Fruit fly (Drosophila melanogaster): ENCODE measurements around the gene Ada.

Ada gene

dm6 chr3R:9053021-9053420 is 12.0 kb upstream of the Ada start (continued):
- peak; percentile 56 for TF ChIP-seq CG12071 (GFP tag; optimal IDR thresholded peaks at IDR 0.05)
- peak; percentile 46 to 67 for TF ChIP-seq Pdp1 (GFP tag; optimal IDR thresholded peaks at IDR 0.05)
- TF ChIP-seq CG6689 (GFP tag; IDR thresholded peaks at IDR 0.05): no peak
- peak; percentile 85 for TF ChIP-seq lilli (GFP tag; optimal IDR thresholded peaks at IDR 0.05)
- TF ChIP-seq bcd (GFP tag; optimal IDR thresholded peaks at IDR 0.05): no peak
- no peak for TF ChIP-seq CG2889 (GFP tag; IDR thresholded peaks at IDR 0.05)
- TF ChIP-seq CG6765 (GFP tag; optimal IDR thresholded peaks at IDR 0.05): no peak
- no peak for TF ChIP-seq sens-2 (GFP tag; IDR thresholded peaks at IDR 0.05)
- no peak for TF ChIP-seq CG10979 (tag; optimal IDR thresholded peaks at IDR 0.05)
- TF ChIP-seq Nf-YB (GFP tag; optimal IDR thresholded peaks at IDR 0.05): peak; percentile 91
- TF ChIP-seq inv (GFP tag; IDR thresholded peaks at IDR 0.05; ENCODE audit: partially characterized antibody): no peak
- peak; percentile 3 for TF ChIP-seq Bdp1 (GFP tag; optimal IDR thresholded peaks at IDR 0.05)
- TF ChIP-seq cwo (GFP tag; optimal IDR thresholded peaks at IDR 0.05): peak; percentile 78
- no peak for TF ChIP-seq stc (GFP tag; IDR thresholded peaks at IDR 0.05)
- peak; percentile 42 for TF ChIP-seq CG4707 (GFP tag; optimal IDR thresholded peaks at IDR 0.05)
- TF ChIP-seq CG3838 (GFP tag; optimal IDR thresholded peaks at IDR 0.05): no peak
- peak; percentile 75 for TF ChIP-seq Hmr (GFP tag; optimal IDR thresholded peaks at IDR 0.05)
- TF ChIP-seq CG11560 (tag; IDR thresholded peaks at IDR 0.05): no peak
- TF ChIP-seq C15 (GFP tag; IDR thresholded peaks at IDR 0.05): no peak
- TF ChIP-seq CG14860 (GFP tag; IDR thresholded peaks at IDR 0.05; ENCODE audit: partially characterized antibody): no peak
- TF ChIP-seq dysf (GFP tag; IDR thresholded peaks at IDR 0.05): no peak
- no peak for TF ChIP-seq HLH4C (GFP tag; IDR thresholded peaks at IDR 0.05; ENCODE audit: partially characterized antibody)
- peak in 1 of 2 experiments; percentile 54 for TF ChIP-seq Eip74EF (GFP tag; optimal IDR thresholded peaks at IDR 0.05)
- no peak for TF ChIP-seq CG7357 (GFP tag; IDR thresholded peaks at IDR 0.05)
- TF ChIP-seq Dll (GFP tag; IDR thresholded peaks at IDR 0.05; ENCODE audit: partially characterized antibody): no peak
- TF ChIP-seq eve (GFP tag; optimal IDR thresholded peaks at IDR 0.05): no peak
- TF ChIP-seq Mes4 (GFP tag; optimal IDR thresholded peaks at IDR 0.05): peak; percentile 66
- no peak for TF ChIP-seq CG12659 (GFP tag; optimal IDR thresholded peaks at IDR 0.05)
- peak; percentile 29 for TF ChIP-seq CG12236 (GFP tag; optimal IDR thresholded peaks at IDR 0.05)
- TF ChIP-seq CG15479 (GFP tag; optimal IDR thresholded peaks at IDR 0.05): no peak
- TF ChIP-seq luna (GFP tag; optimal IDR thresholded peaks at IDR 0.05): no peak
- no peak for TF ChIP-seq sqz (GFP tag; optimal IDR thresholded peaks at IDR 0.05)
- no peak for TF ChIP-seq ac (GFP tag; optimal IDR thresholded peaks at IDR 0.05)
- no peak for TF ChIP-seq Lpt (GFP tag; optimal IDR thresholded peaks at IDR 0.05)
- TF ChIP-seq nerfin-2 (GFP tag; IDR thresholded peaks at IDR 0.05; ENCODE audit: partially characterized antibody): no peak
- peak; percentile 76 for TF ChIP-seq Blimp-1 (GFP tag; optimal IDR thresholded peaks at IDR 0.05)
- peak; percentile 51 to 66 for TF ChIP-seq bsh (GFP tag; optimal IDR thresholded peaks at IDR 0.05)
- TF ChIP-seq CG9876 (GFP tag; optimal IDR thresholded peaks at IDR 0.05): no peak
- TF ChIP-seq bbx (GFP tag; IDR thresholded peaks at IDR 0.05; ENCODE audit: partially characterized antibody): no peak
- peak; percentile 89 for TF ChIP-seq lab (GFP tag; optimal IDR thresholded peaks at IDR 0.05)
- TF ChIP-seq CG18476 (GFP tag; optimal IDR thresholded peaks at IDR 0.05): no peak
- peak; percentile 40 for TF ChIP-seq btn (GFP tag; optimal IDR thresholded peaks at IDR 0.05)
- TF ChIP-seq Dip2 (GFP tag; IDR thresholded peaks at IDR 0.05): no peak
- peak; percentile 54 for TF ChIP-seq repo (GFP tag; optimal IDR thresholded peaks at IDR 0.05)
- no peak for TF ChIP-seq Poxn (GFP tag; IDR thresholded peaks at IDR 0.05)
- TF ChIP-seq Aef1 (GFP tag; IDR thresholded peaks at IDR 0.05): no peak
- TF ChIP-seq pho (GFP tag; optimal IDR thresholded peaks at IDR 0.05): peak; percentile 78
- peak; percentile 46 for TF ChIP-seq zf30C (GFP tag; optimal IDR thresholded peaks at IDR 0.05)
- TF ChIP-seq Opbp (GFP tag; IDR thresholded peaks at IDR 0.05; ENCODE audit: partially characterized antibody): no peak
- no peak for TF ChIP-seq CG17802 (tag; optimal IDR thresholded peaks at IDR 0.05)
